Worm (Caenorhabditis elegans): ENCODE data around the gene zipt-16.

Gene zipt-16

DNA sequence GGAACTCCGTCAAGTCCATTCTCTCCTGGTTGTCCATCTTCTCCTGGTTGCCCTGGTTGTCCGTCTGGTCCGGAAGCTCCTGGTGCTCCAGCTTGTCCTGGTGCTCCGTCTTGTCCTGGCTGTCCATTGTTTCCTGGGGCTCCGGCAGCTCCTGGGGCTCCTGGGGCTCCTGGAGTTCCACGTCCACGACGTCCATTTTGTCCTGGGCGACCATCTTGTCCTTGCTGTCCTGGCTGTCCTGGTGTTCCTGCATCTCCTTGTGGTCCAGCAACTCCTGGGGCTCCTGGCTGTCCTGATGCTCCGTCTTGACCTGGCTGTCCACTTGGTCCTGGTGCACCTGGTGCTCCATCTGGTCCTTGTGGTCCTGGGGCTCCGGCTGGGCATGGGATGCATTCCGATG lies 13.4 kb upstream of the zipt-16 start:
- TF ChIP-seq sptf-1 (tag; optimal IDR thresholded peaks at IDR 0.05): no peak
- no peak for TF ChIP-seq blmp-1 (tag; optimal IDR thresholded peaks at IDR 0.05)
- TF ChIP-seq drap-1 (GFP tag; optimal IDR thresholded peaks at IDR 0.05): no peak
- no peak for TF ChIP-seq unc-62 (GFP tag; optimal IDR thresholded peaks at IDR 0.05)
- TF ChIP-seq lin-13 (tag; optimal IDR thresholded peaks at IDR 0.05): no peak
- TF ChIP-seq unc-39 (tag; optimal IDR thresholded peaks at IDR 0.05): no peak
- TF ChIP-seq nhr-2 (tag; optimal IDR thresholded peaks at IDR 0.05): no peak
- TF ChIP-seq zip-8 (tag; optimal IDR thresholded peaks at IDR 0.05): no peak
- no peak for TF ChIP-seq nhr-12 (tag; optimal IDR thresholded peaks at IDR 0.05)
- no peak for TF ChIP-seq lsy-2 (tag; optimal IDR thresholded peaks at IDR 0.05)
- TF ChIP-seq ztf-11 (tag; optimal IDR thresholded peaks at IDR 0.05): no peak
- no peak for TF ChIP-seq ces-1 (GFP tag; optimal IDR thresholded peaks at IDR 0.05)
- TF ChIP-seq sem-2 (GFP tag; optimal IDR thresholded peaks at IDR 0.05): no peak
- no peak for TF ChIP-seq elt-3 (tag; optimal IDR thresholded peaks at IDR 0.05)

DNA sequence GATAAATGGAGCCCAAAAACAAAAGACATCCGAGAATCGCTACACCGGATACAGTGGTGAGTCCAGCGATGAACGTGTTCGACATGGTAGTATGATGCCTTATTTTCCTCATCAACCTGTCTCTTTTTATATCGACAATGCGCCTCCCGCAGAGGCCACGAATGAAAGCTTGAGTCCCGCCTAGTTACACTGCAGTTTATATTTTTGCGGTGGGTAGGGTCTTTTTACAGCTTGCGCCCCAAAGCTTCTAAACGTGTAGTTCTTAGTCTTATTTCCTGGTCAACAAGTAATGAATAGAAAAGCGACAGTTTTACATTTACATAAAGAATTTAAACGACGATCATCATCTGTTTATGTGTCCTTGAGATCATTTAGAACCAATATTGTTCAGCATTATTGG lies 12.6 kb upstream of the zipt-16 start, which contains the start of gene col-156:
TSS of gene col-156 (minus strand) at position 101 of the 400 bp plus-strand sequence.
- TF ChIP-seq lin-32 (GFP tag; optimal IDR thresholded peaks at IDR 0.05): no peak
- no peak for TF ChIP-seq mab-5 (tag; optimal IDR thresholded peaks at IDR 0.05)
- no peak for TF ChIP-seq ceh-83 (GFP tag; optimal IDR thresholded peaks at IDR 0.05)
- no peak for TF ChIP-seq elt-1 (tag; optimal IDR thresholded peaks at IDR 0.05; ENCODE audit: borderline replicate concordance, insufficient read depth)
- TF ChIP-seq ham-2 (GFP tag; optimal IDR thresholded peaks at IDR 0.05): no peak
- TF ChIP-seq mep-1 (tag; optimal IDR thresholded peaks at IDR 0.05): no peak
- TF ChIP-seq ceh-43 (GFP tag; optimal IDR thresholded peaks at IDR 0.05): no peak
- no peak for TF ChIP-seq sptf-1 (tag; optimal IDR thresholded peaks at IDR 0.05)
- no peak for TF ChIP-seq tbx-8 (GFP tag; optimal IDR thresholded peaks at IDR 0.05)
- no peak for TF ChIP-seq sem-2 (GFP tag; optimal IDR thresholded peaks at IDR 0.05)
- TF ChIP-seq zip-8 (tag; optimal IDR thresholded peaks at IDR 0.05): no peak
- no peak for TF ChIP-seq flh-1 (GFP tag; optimal IDR thresholded peaks at IDR 0.05)
- TF ChIP-seq ces-1 (GFP tag; optimal IDR thresholded peaks at IDR 0.05): no peak
- no peak for TF ChIP-seq pha-4 (tag; optimal IDR thresholded peaks at IDR 0.05)

DNA sequence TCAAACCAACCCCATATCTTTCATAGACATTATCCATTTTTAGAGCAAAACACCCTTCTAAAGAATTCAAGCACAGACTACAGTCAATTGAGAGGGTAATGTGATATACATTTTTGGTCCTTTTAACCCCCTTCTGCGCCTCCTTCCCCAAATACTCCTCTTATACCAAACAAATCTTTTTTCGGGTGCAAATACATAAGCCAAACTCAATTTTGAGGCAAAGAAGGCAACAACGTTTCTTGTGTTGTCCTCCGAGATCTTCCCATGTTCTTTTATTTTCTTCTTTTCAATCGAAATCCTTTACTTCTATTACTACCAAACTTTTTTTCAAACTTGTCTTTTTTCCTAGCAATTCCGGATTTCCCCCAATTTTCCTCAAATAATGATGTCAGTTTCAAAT lies 7.9 kb upstream of the zipt-16 start:
- TF ChIP-seq nhr-237 (tag; optimal IDR thresholded peaks at IDR 0.05): no peak
- peak; percentile 54 for TF ChIP-seq ces-1 (GFP tag; optimal IDR thresholded peaks at IDR 0.05)
- no peak for TF ChIP-seq sptf-1 (tag; optimal IDR thresholded peaks at IDR 0.05)
- no peak for TF ChIP-seq snpc-4 (tag; optimal IDR thresholded peaks at IDR 0.05)

DNA sequence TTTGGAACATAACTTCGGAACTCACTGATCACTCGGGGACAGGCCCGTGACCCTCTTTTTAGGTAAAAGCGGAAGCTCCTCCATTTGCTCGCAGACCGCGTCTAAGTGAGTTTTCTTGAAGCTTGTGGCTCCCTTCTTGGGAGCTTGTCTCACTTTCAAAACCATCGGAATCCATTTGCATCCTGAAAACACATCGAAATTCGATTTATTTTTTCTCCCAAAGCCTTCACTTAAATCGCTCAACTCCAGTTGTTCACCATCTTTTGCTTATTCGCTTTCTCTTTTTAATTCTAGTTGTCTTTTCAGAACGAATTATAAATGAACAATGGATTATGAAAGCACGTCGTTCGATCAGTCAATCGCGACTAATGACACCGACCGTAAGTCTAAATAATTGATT lies 3.6 kb upstream of the zipt-16 start, which contains the start of gene T11F9.1:
TSS of gene T11F9.1 (plus strand) at position 301 of the 400 bp plus-strand sequence.
- TF ChIP-seq unc-62 (GFP tag; optimal IDR thresholded peaks at IDR 0.05) (no peak), lin-32 (GFP tag; optimal IDR thresholded peaks at IDR 0.05) (no peak), M03D4.4 (tag; optimal IDR thresholded peaks at IDR 0.05) (no peak), nhr-2 (tag; optimal IDR thresholded peaks at IDR 0.05) (no peak), tbx-8 (GFP tag; optimal IDR thresholded peaks at IDR 0.05) (no peak), elt-1 (tag; optimal IDR thresholded peaks at IDR 0.05; ENCODE audit: borderline replicate concordance, insufficient read depth) (no peak), ham-2 (GFP tag; optimal IDR thresholded peaks at IDR 0.05) (no peak), unc-39 (tag; optimal IDR thresholded peaks at IDR 0.05) (no peak), mep-1 (tag; optimal IDR thresholded peaks at IDR 0.05) (no peak), ces-1 (GFP tag; optimal IDR thresholded peaks at IDR 0.05) (no peak), bed-3 (GFP tag; optimal IDR thresholded peaks at IDR 0.05) (no peak), hlh-1 (tag; optimal IDR thresholded peaks at IDR 0.05) (no peak), blmp-1 (tag; optimal IDR thresholded peaks at IDR 0.05) (no peak), cnd-1 (tag; optimal IDR thresholded peaks at IDR 0.05) (no peak), drap-1 (GFP tag; optimal IDR thresholded peaks at IDR 0.05) (no peak), lsy-2 (tag; optimal IDR thresholded peaks at IDR 0.05) (no peak), ztf-11 (tag; optimal IDR thresholded peaks at IDR 0.05) (no peak), elt-3 (tag; optimal IDR thresholded peaks at IDR 0.05) (no peak), nhr-12 (tag; optimal IDR thresholded peaks at IDR 0.05) (no peak)

DNA sequence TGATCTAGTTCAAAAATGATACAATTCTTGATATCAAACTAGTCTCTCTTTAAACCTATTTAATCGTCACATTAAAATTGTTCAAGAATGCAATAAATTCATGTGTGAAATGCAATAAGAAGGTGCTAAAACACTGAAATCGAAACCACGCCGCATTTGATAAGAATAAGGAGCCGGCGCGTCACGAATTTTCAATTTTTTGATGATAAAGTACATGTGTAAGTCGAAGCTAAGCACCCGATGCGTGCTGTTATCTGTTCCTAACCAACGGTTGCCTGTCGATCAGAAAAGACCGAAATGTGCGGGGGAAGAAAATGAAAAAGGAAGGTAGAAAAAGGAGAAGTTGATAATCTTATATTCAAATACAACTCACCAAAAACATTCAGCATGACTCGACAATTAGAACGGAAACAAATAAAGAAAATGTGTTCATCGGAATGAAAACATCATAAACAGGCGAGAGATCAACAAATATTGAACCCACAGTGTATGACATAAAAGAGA lies 7.4 kb downstream of the zipt-16 start, which contains the start of gene aat-6:
TSS of gene aat-6 (minus strand) at position 454 of the 504 bp plus-strand sequence.
- TF ChIP-seq hlh-1 (tag; optimal IDR thresholded peaks at IDR 0.05) (no peak), flh-1 (GFP tag; optimal IDR thresholded peaks at IDR 0.05) (no peak), ceh-39 (tag; optimal IDR thresholded peaks at IDR 0.05) (no peak), ceh-43 (GFP tag; optimal IDR thresholded peaks at IDR 0.05) (no peak), blmp-1 (tag; optimal IDR thresholded peaks at IDR 0.05) (no peak), unc-120 (tag; optimal IDR thresholded peaks at IDR 0.05; ENCODE audit: poor library complexity, severe bottlenecking) (no peak), elt-3 (tag; optimal IDR thresholded peaks at IDR 0.05) (no peak), sptf-1 (tag; optimal IDR thresholded peaks at IDR 0.05) (no peak), unc-39 (tag; optimal IDR thresholded peaks at IDR 0.05) (no peak), bed-3 (GFP tag; optimal IDR thresholded peaks at IDR 0.05) (no peak), snpc-4 (tag; optimal IDR thresholded peaks at IDR 0.05) (no peak), pha-4 (tag; optimal IDR thresholded peaks at IDR 0.05) (no peak), lin-13 (tag; optimal IDR thresholded peaks at IDR 0.05) (no peak), lsy-2 (tag; optimal IDR thresholded peaks at IDR 0.05) (no peak), nhr-28 (tag; optimal IDR thresholded peaks at IDR 0.05) (no peak), nhr-237 (tag; optimal IDR thresholded peaks at IDR 0.05) (no peak), ztf-11 (tag; optimal IDR thresholded peaks at IDR 0.05) (no peak), nhr-76 (tag; optimal IDR thresholded peaks at IDR 0.05) (no peak), zip-8 (tag; optimal IDR thresholded peaks at IDR 0.05) (no peak), drap-1 (GFP tag; optimal IDR thresholded peaks at IDR 0.05) (no peak)
